Worm (Caenorhabditis elegans) whole organism, late embryonic: Measurements from ENCODE around the gene nlp-81.

ENCODE experiments used
- C08G9.2 ChIP-seq: sonication (generic microtip); optimal IDR thresholded peaks from 2 replicates; lab custom pipeline; 2016; ENCODE audit warnings: mild to moderate bottlenecking, missing genetic modification characterization, moderate library complexity, missing compliant biosample characterization
- K09A11.1 ChIP-seq: sonication (generic microtip); optimal IDR thresholded peaks from 2 replicates; lab custom pipeline; 2017; ENCODE audit warnings: antibody characterized with exemption, mild to moderate bottlenecking, missing genetic modification characterization, missing compliant biosample characterization; ENCODE audit not compliant: insufficient read depth
- Y22D7AL.16 ChIP-seq: sonication (generic microtip); optimal IDR thresholded peaks from 2 replicates; lab custom pipeline; 2016; ENCODE audit warnings: missing genetic modification characterization, missing compliant biosample characterization
- ahr-1 ChIP-seq: sonication (generic microtip); optimal IDR thresholded peaks from 2 replicates; lab custom pipeline; 2016; ENCODE audit warnings: missing genetic modification characterization, missing compliant biosample characterization
- ceh-14 ChIP-seq: sonication (generic microtip); optimal IDR thresholded peaks from 2 replicates; lab custom pipeline; 2016; ENCODE audit warnings: missing genotype, missing genetic modification characterization, missing compliant biosample characterization
- ceh-18 ChIP-seq: sonication (generic microtip); optimal IDR thresholded peaks from 2 replicates; lab custom pipeline; 2016; ENCODE audit warnings: missing genetic modification characterization, missing compliant biosample characterization
- ceh-19 ChIP-seq: fragments of 200-800 bp; sonication (Bioruptor generic); optimal IDR thresholded peaks from 2 replicates; lab custom pipeline; 2018; ENCODE audit warnings: mild to moderate bottlenecking, missing genetic modification characterization, missing compliant biosample characterization
- ceh-2 ChIP-seq: sonication (generic microtip); optimal IDR thresholded peaks from 2 replicates; lab custom pipeline; 2016; ENCODE audit warnings: missing genotype, missing genetic modification characterization, missing compliant biosample characterization
- ceh-22 ChIP-seq: sonication (generic microtip); optimal IDR thresholded peaks from 2 replicates; lab custom pipeline; 2017; ENCODE audit warnings: missing biosample characterization, missing genetic modification characterization
- ceh-34 ChIP-seq: sonication (generic microtip); optimal IDR thresholded peaks from 2 replicates; lab custom pipeline; 2016; ENCODE audit warnings: mild to moderate bottlenecking, missing genetic modification characterization, missing compliant biosample characterization
- ceh-45 ChIP-seq: fragments of 200-800 bp; sonication (Bioruptor generic); IDR thresholded peaks from 2 replicates; pipeline ENCODE4 v1.3.6; 2022; ENCODE audit warnings: missing genetic modification reagents, missing genetic modification characterization, missing compliant biosample characterization
- ceh-48 ChIP-seq: sonication (generic microtip); optimal IDR thresholded peaks from 2 replicates; lab custom pipeline; 2016; ENCODE audit warnings: missing genetic modification characterization, inconsistent platforms, missing compliant biosample characterization
- ceh-6 ChIP-seq: fragments of 200-800 bp; sonication (Bioruptor generic); optimal IDR thresholded peaks from 2 replicates; lab custom pipeline; 2018; ENCODE audit warnings: mild to moderate bottlenecking, missing genetic modification characterization, missing compliant biosample characterization
- ceh-9 ChIP-seq: sonication (generic microtip); optimal IDR thresholded peaks from 2 replicates; lab custom pipeline; 2016; ENCODE audit warnings: mild to moderate bottlenecking, missing genetic modification characterization, inconsistent platforms, missing compliant biosample characterization
- che-1 ChIP-seq: sonication (generic microtip); optimal IDR thresholded peaks from 2 replicates; lab custom pipeline; 2016; ENCODE audit warnings: mild to moderate bottlenecking, missing genetic modification characterization, missing compliant biosample characterization
- elt-4 ChIP-seq: sonication (generic microtip); optimal IDR thresholded peaks from 2 replicates; lab custom pipeline; 2016; ENCODE audit warnings: missing genetic modification characterization, missing compliant biosample characterization
- fax-1 ChIP-seq: sonication (generic microtip); optimal IDR thresholded peaks from 2 replicates; lab custom pipeline; 2016; ENCODE audit warnings: missing genotype, missing genetic modification characterization, missing compliant biosample characterization
- fkh-6 ChIP-seq: sonication (generic microtip); optimal IDR thresholded peaks from 2 replicates; lab custom pipeline; 2016; ENCODE audit warnings: missing genetic modification characterization, missing compliant biosample characterization
- gmeb-2 ChIP-seq: sonication (generic microtip); optimal IDR thresholded peaks from 2 replicates; lab custom pipeline; 2016; ENCODE audit warnings: missing genetic modification characterization, inconsistent platforms, missing compliant biosample characterization
- hlh-15 ChIP-seq: sonication (generic microtip); optimal IDR thresholded peaks from 2 replicates; lab custom pipeline; 2016; ENCODE audit warnings: missing genetic modification characterization, missing compliant biosample characterization
- hlh-30 ChIP-seq: sonication (generic microtip); optimal IDR thresholded peaks from 2 replicates; lab custom pipeline; 2017; ENCODE audit warnings: antibody characterized with exemption, missing genetic modification characterization, missing compliant biosample characterization; ENCODE audit not compliant: insufficient read depth
- hlh-6 ChIP-seq: sonication (generic microtip); optimal IDR thresholded peaks from 2 replicates; lab custom pipeline; 2016; ENCODE audit warnings: missing genotype, missing genetic modification characterization, missing compliant biosample characterization
- hlh-8 ChIP-seq: sonication (generic microtip); optimal IDR thresholded peaks from 2 replicates; lab custom pipeline; 2016; ENCODE audit warnings: missing genotype, missing genetic modification characterization, missing compliant biosample characterization
- lin-11 ChIP-seq: fragments of 200-800 bp; sonication (Bioruptor generic); optimal IDR thresholded peaks from 2 replicates; lab custom pipeline; 2018; ENCODE audit warnings: mild to moderate bottlenecking, missing genetic modification characterization, missing compliant biosample characterization
- nfya-1 ChIP-seq: sonication (generic microtip); optimal IDR thresholded peaks from 2 replicates; lab custom pipeline; 2017; ENCODE audit warnings: missing genetic modification characterization, mild to moderate bottlenecking, missing compliant biosample characterization, antibody characterized with exemption, moderate library complexity
- npax-4 ChIP-seq: sonication (generic microtip); optimal IDR thresholded peaks from 2 replicates; lab custom pipeline; 2016; ENCODE audit warnings: missing genetic modification characterization, missing compliant biosample characterization
- odd-2 ChIP-seq: sonication (generic microtip); optimal IDR thresholded peaks from 2 replicates; lab custom pipeline; 2017; ENCODE audit warnings: antibody characterized with exemption, mild to moderate bottlenecking, missing genetic modification characterization, missing compliant biosample characterization
- pax-1 ChIP-seq: fragments of 150-350 bp; optimal IDR thresholded peaks from 2 replicates; lab custom pipeline; 2014; ENCODE audit warnings: missing biosample characterization, missing genetic modification characterization
- pha-2 ChIP-seq: sonication (generic microtip); optimal IDR thresholded peaks from 2 replicates; lab custom pipeline; 2017; ENCODE audit warnings: mild to moderate bottlenecking, missing genetic modification characterization, missing compliant biosample characterization
- pha-4 ChIP-seq: fragments of 150-350 bp; optimal IDR thresholded peaks from 2 replicates; lab custom pipeline; 2018; ENCODE audit warnings: missing biosample characterization, missing genetic modification reagents, missing genetic modification characterization
- pqm-1 ChIP-seq: sonication (generic microtip); optimal IDR thresholded peaks from 2 replicates; lab custom pipeline; 2016; ENCODE audit warnings: missing genetic modification characterization, missing compliant biosample characterization
- pros-1 ChIP-seq: fragments of 150-350 bp; optimal IDR thresholded peaks from 2 replicates; lab custom pipeline; 2014; ENCODE audit warnings: missing biosample characterization, missing genetic modification reagents, missing genetic modification characterization
- rnt-1 ChIP-seq: sonication (generic microtip); optimal IDR thresholded peaks from 2 replicates; lab custom pipeline; 2016; ENCODE audit warnings: missing genetic modification characterization, missing compliant biosample characterization
- sdc-2 ChIP-seq: sonication (generic microtip); optimal IDR thresholded peaks from 2 replicates; lab custom pipeline; 2016; ENCODE audit warnings: missing genotype, missing genetic modification characterization, missing compliant biosample characterization
- sox-2 ChIP-seq: fragments of 200-800 bp; sonication (Bioruptor generic); IDR thresholded peaks from 2 replicates; pipeline ENCODE4 v1.3.6; 2022; ENCODE audit warnings: missing genetic modification reagents, missing genetic modification characterization, missing compliant biosample characterization
- tbx-2 ChIP-seq: sonication (generic microtip); optimal IDR thresholded peaks from 2 replicates; lab custom pipeline; 2016; ENCODE audit warnings: missing genetic modification characterization, missing compliant biosample characterization
- tbx-7 ChIP-seq: sonication (generic microtip); optimal IDR thresholded peaks from 2 replicates; lab custom pipeline; 2016; ENCODE audit warnings: missing genotype, missing genetic modification characterization, missing compliant biosample characterization
- ttx-3 ChIP-seq: sonication (generic microtip); optimal IDR thresholded peaks from 2 replicates; lab custom pipeline; 2016; ENCODE audit warnings: missing genetic modification reagents, missing genetic modification characterization, missing compliant biosample characterization
- unc-3 ChIP-seq, 2 experiments: fragments of 200-800 bp in 1 of 2; sonication (Bioruptor generic) in 1 of 2; sonication (generic microtip) in 1 of 2; conservative IDR thresholded peaks in 1 of 2; optimal IDR thresholded peaks in 1 of 2; 2 replicates each; pipeline versions ENCODE4 v1.3.6 to Lab custom; 2016 to 2022; ENCODE audit warnings: missing compliant biosample characterization in 2 of 2, missing genetic modification characterization in 2 of 2, missing genetic modification reagents in 1 of 2
- unc-42 ChIP-seq: sonication (generic microtip); optimal IDR thresholded peaks from 2 replicates; lab custom pipeline; 2016; ENCODE audit warnings: missing genotype, missing genetic modification characterization, missing compliant biosample characterization
- unc-55 ChIP-seq: sonication (generic microtip); optimal IDR thresholded peaks from 2 replicates; lab custom pipeline; 2017; ENCODE audit warnings: missing biosample characterization, missing genetic modification reagents, missing genetic modification characterization
- unc-86 ChIP-seq: sonication (generic microtip); optimal IDR thresholded peaks from 2 replicates; lab custom pipeline; 2016; ENCODE audit warnings: missing genetic modification characterization, missing compliant biosample characterization
- zip-5 ChIP-seq: sonication (generic microtip); optimal IDR thresholded peaks from 2 replicates; lab custom pipeline; 2016; ENCODE audit warnings: missing genetic modification characterization, missing compliant biosample characterization
- ztf-16 ChIP-seq: sonication (generic microtip); optimal IDR thresholded peaks from 2 replicates; lab custom pipeline; 2017; ENCODE audit warnings: missing genetic modification characterization, missing compliant biosample characterization

Gene nlp-81

ce11 chrIV:3168656-3169216, 7.2 kb downstream of the nlp-81 start (continued):
- TF ChIP-seq unc-3 (GFP tag; conservative IDR thresholded peaks at IDR 0.05; lab: Robert Waterston, UW) (no peak), unc-3 (tag; optimal IDR thresholded peaks at IDR 0.05; lab: Kevin White, UChicago) (no peak), ceh-6 (GFP tag; lab: Kevin White, UChicago) (no peak), ahr-1 (tag; lab: Kevin White, UChicago) (no peak), zip-5 (tag; lab: Kevin White, UChicago) (no peak), odd-2 (tag; lab: Kevin White, UChicago) (no peak), ceh-9 (no peak), ceh-14 (no peak), ceh-22 (tag; lab: Kevin White, UChicago) (no peak), pha-2 (tag; lab: Kevin White, UChicago) (no peak), pax-1 (tag; lab: Kevin White, UChicago) (no peak), npax-4 (no peak), ceh-34 (peak; percentile 90)

ce11 chrIV:3166896-3167295, 9.0 kb downstream of the nlp-81 start:
- no peak for TF ChIP-seq tbx-2 (tag; lab: Kevin White, UChicago)
- TF ChIP-seq lin-11 (tag; lab: Kevin White, UChicago), result no peak

ce11 chrIV:3165365-3165764, 10.6 kb downstream of the nlp-81 start:
- TF ChIP-seq zip-5 (tag; lab: Kevin White, UChicago) (no peak), ceh-9 (no peak), fax-1 (tag; lab: Kevin White, UChicago) (no peak), C08G9.2 (tag; lab: Kevin White, UChicago) (no peak), K09A11.1 (tag; lab: Kevin White, UChicago) (no peak), rnt-1 (tag; lab: Kevin White, UChicago) (no peak), fkh-6 (no peak), Y22D7AL.16 (tag; lab: Kevin White, UChicago) (no peak), ceh-22 (tag; lab: Kevin White, UChicago) (no peak), pqm-1 (tag; lab: Kevin White, UChicago) (no peak), ceh-34 (no peak), sox-2 (GFP tag; lab: Robert Waterston, UW) (no peak)

ce11 chrIV:3163562-3163961, 12.4 kb downstream of the nlp-81 start:
- TF ChIP-seq che-1, result no peak
- TF ChIP-seq K09A11.1 (tag; lab: Kevin White, UChicago), result no peak
- no peak for TF ChIP-seq hlh-15 (tag; lab: Kevin White, UChicago)
- TF ChIP-seq ceh-45, result no peak
- TF ChIP-seq gmeb-2 (tag; lab: Kevin White, UChicago), result no peak
- TF ChIP-seq hlh-6 (tag; lab: Kevin White, UChicago), result no peak
- no peak for TF ChIP-seq tbx-2 (tag; lab: Kevin White, UChicago)
- no peak for TF ChIP-seq Y22D7AL.16 (tag; lab: Kevin White, UChicago)
- no peak for TF ChIP-seq sdc-2
- TF ChIP-seq ceh-2 (tag; lab: Kevin White, UChicago), result no peak
- no peak for TF ChIP-seq unc-3 (GFP tag; conservative IDR thresholded peaks at IDR 0.05; lab: Robert Waterston, UW)
- TF ChIP-seq unc-3 (tag; optimal IDR thresholded peaks at IDR 0.05; lab: Kevin White, UChicago), result no peak
- TF ChIP-seq ceh-48, result no peak
- TF ChIP-seq pros-1 (tag; lab: Kevin White, UChicago), result no peak
- TF ChIP-seq pha-4 (tag; lab: Kevin White, UChicago), result no peak
- TF ChIP-seq ahr-1 (tag; lab: Kevin White, UChicago), result no peak
- no peak for TF ChIP-seq ceh-6 (GFP tag; lab: Kevin White, UChicago)
- TF ChIP-seq zip-5 (tag; lab: Kevin White, UChicago), result no peak
- no peak for TF ChIP-seq unc-86 (tag; lab: Kevin White, UChicago)
- TF ChIP-seq pha-2 (tag; lab: Kevin White, UChicago), result no peak
- no peak for TF ChIP-seq hlh-8 (tag; lab: Kevin White, UChicago)
- peak; percentile 39 for TF ChIP-seq ceh-34
- no peak for TF ChIP-seq ztf-16 (tag; lab: Kevin White, UChicago)
- no peak for TF ChIP-seq ttx-3 (tag; lab: Kevin White, UChicago)
- peak; percentile 7 for TF ChIP-seq nfya-1 (tag; lab: Kevin White, UChicago)
- peak; percentile 25 for TF ChIP-seq rnt-1 (tag; lab: Kevin White, UChicago)
- TF ChIP-seq elt-4, result no peak
- TF ChIP-seq unc-55, result peak; percentile 71
- TF ChIP-seq sox-2 (GFP tag; lab: Robert Waterston, UW), result no peak
- TF ChIP-seq pax-1 (tag; lab: Kevin White, UChicago), result no peak
- TF ChIP-seq tbx-7 (tag; lab: Kevin White, UChicago), result no peak
- no peak for TF ChIP-seq hlh-30 (tag; lab: Kevin White, UChicago)
- TF ChIP-seq unc-42 (tag; lab: Kevin White, UChicago), result peak; percentile 1
- TF ChIP-seq ceh-19 (GFP tag; lab: Kevin White, UChicago), result no peak
- TF ChIP-seq ceh-14, result peak; percentile 16
- TF ChIP-seq ceh-18, result peak; percentile 64
